Worm (Caenorhabditis elegans): ENCODE measurements around the gene F32E10.5.
A peak's percentile ranks its signal among the peaks of the same experiment; 100 is the strongest.

F32E10.5 gene

ce11 chrIV:7619261-7619660 lies 41.1 kb upstream of the F32E10.5 start (continued):
- TF ChIP-seq mdl-1 (tag; optimal IDR thresholded peaks at IDR 0.05) (peak in 1 of 2 experiments; percentile 25), dmd-8 (GFP tag; IDR thresholded peaks at IDR 0.05) (0 out of 2 replicates have a peak, but pooled peaks have one; percentile 36), daf-19 (GFP tag; conservative IDR thresholded peaks at IDR 0.05) (no peak), zip-11 (GFP tag; IDR thresholded peaks at IDR 0.05) (no peak), mxl-3 (GFP tag; optimal IDR thresholded peaks at IDR 0.05) (no peak), nhr-11 (tag; optimal IDR thresholded peaks at IDR 0.05) (no peak), nhr-41 (GFP tag; IDR thresholded peaks at IDR 0.05) (no peak), lin-38 (GFP tag; IDR thresholded peaks at IDR 0.05) (no peak), D1046.2 (GFP tag; IDR thresholded peaks at IDR 0.05) (no peak), dmd-9 (GFP tag; IDR thresholded peaks at IDR 0.05) (no peak), pha-4 (GFP tag; IDR thresholded peaks at IDR 0.05) (no peak), pha-4 (tag; optimal IDR thresholded peaks at IDR 0.05) (no peak), skn-1 (tag; optimal IDR thresholded peaks at IDR 0.05) (no peak), jun-1 (tag; optimal IDR thresholded peaks at IDR 0.05) (no peak), nhr-42 (GFP tag; IDR thresholded peaks at IDR 0.05) (no peak), daf-8 (GFP tag; IDR thresholded peaks at IDR 0.05) (no peak), lin-1 (GFP tag; IDR thresholded peaks at IDR 0.05) (no peak)

- TF ChIP-seq hlh-30 (tag; optimal IDR thresholded peaks at IDR 0.05; ENCODE audit: insufficient read depth) = peak; percentile 15
- TF ChIP-seq arid-1 (GFP tag; conservative IDR thresholded peaks at IDR 0.05) = no peak
- TF ChIP-seq ces-1 (GFP tag; optimal IDR thresholded peaks at IDR 0.05) = peak; percentile 48
- peak; percentile 27 for TF ChIP-seq fkh-10 (GFP tag; optimal IDR thresholded peaks at IDR 0.05)
These were observed 34.3 kb upstream of the F32E10.5 start for ce11 chrIV:7612523-7612922.

- TF ChIP-seq hmg-1.1 (GFP tag; IDR thresholded peaks at IDR 0.05) (peak; percentile 40; the same call in 1 of the 2 replicates), unc-130 (GFP tag; optimal IDR thresholded peaks at IDR 0.05) (no peak), D1046.2 (GFP tag; IDR thresholded peaks at IDR 0.05) (no peak), unc-62 (GFP tag; optimal IDR thresholded peaks at IDR 0.05 in 1 of 2) (peak in 1 of 2 experiments; percentile 75), unc-62 (tag; optimal IDR thresholded peaks at IDR 0.05) (no peak), aha-1 (tag) (no peak), hif-1 (tag; optimal IDR thresholded peaks at IDR 0.05) (no peak)
These were observed 33.2 kb upstream of the F32E10.5 start for ce11 chrIV:7611396-7611795.

- TF ChIP-seq unc-62 (GFP tag; optimal IDR thresholded peaks at IDR 0.05 in 1 of 2) (peak in 1 of 2 experiments; percentile 90), unc-62 (tag; optimal IDR thresholded peaks at IDR 0.05) (no peak), Y75B8A.6 (GFP tag; IDR thresholded peaks at IDR 0.05) (no peak)
These were observed 29.9 kb upstream of the F32E10.5 start for ce11 chrIV:7608111-7608510.

- no peak for TF ChIP-seq ceh-44 (GFP tag; IDR thresholded peaks at IDR 0.05)
- peak in 1 of 2 experiments; percentile 89 for TF ChIP-seq unc-62 (GFP tag; optimal IDR thresholded peaks at IDR 0.05 in 1 of 2)
- no peak for TF ChIP-seq unc-62 (tag; optimal IDR thresholded peaks at IDR 0.05)
- no peak for TF ChIP-seq aha-1 (tag)
- no peak for TF ChIP-seq hmg-1.1 (GFP tag; IDR thresholded peaks at IDR 0.05)
These were observed 27.2 kb upstream of the F32E10.5 start for ce11 chrIV:7605413-7605812.

- TF ChIP-seq saeg-2 (GFP tag; IDR thresholded peaks at IDR 0.05) (no peak), unc-62 (GFP tag; optimal IDR thresholded peaks at IDR 0.05 in 1 of 2) (peak in 1 of 2 experiments; percentile 61), unc-62 (tag; optimal IDR thresholded peaks at IDR 0.05) (no peak)
These were observed 10.4 kb upstream of the F32E10.5 start, which contains the start of gene cla-1 for ce11 chrIV:7588631-7589030. Gene cla-1 (plus strand): TSS chrIV:7588931.

- TF ChIP-seq D1046.2 (GFP tag; IDR thresholded peaks at IDR 0.05) = no peak
- TF ChIP-seq ces-1 (GFP tag; optimal IDR thresholded peaks at IDR 0.05) = peak; percentile 61
- TF ChIP-seq fkh-10 (GFP tag; optimal IDR thresholded peaks at IDR 0.05) = peak; percentile 50
These were observed 8.8 kb upstream of the F32E10.5 start for ce11 chrIV:7586972-7587371.

All from whole organism, L4 larva.